Worm (Caenorhabditis elegans) whole organism, late embryonic: ENCODE results near the gene jamp-1.

Source experiments
- K02D7.2 ChIP-seq: sonication (generic microtip); optimal IDR thresholded peaks from 2 replicates; lab custom pipeline; 2017; ENCODE audit warnings: mild to moderate bottlenecking, missing genetic modification characterization, missing compliant biosample characterization
- K09A11.1 ChIP-seq: sonication (generic microtip); optimal IDR thresholded peaks from 2 replicates; lab custom pipeline; 2017; ENCODE audit warnings: antibody characterized with exemption, mild to moderate bottlenecking, missing genetic modification characterization, missing compliant biosample characterization; ENCODE audit not compliant: insufficient read depth
- T23F11.4 ChIP-seq: fragments of 200-800 bp; sonication (Bioruptor generic); optimal IDR thresholded peaks from 2 replicates; lab custom pipeline; 2018; ENCODE audit warnings: mild to moderate bottlenecking, missing genetic modification characterization, missing compliant biosample characterization
- Y22D7AL.16 ChIP-seq: sonication (generic microtip); optimal IDR thresholded peaks from 2 replicates; lab custom pipeline; 2016; ENCODE audit warnings: missing genetic modification characterization, missing compliant biosample characterization
- ahr-1 ChIP-seq: sonication (generic microtip); optimal IDR thresholded peaks from 2 replicates; lab custom pipeline; 2016; ENCODE audit warnings: missing genetic modification characterization, missing compliant biosample characterization
- ama-1 ChIP-seq: fragments of 150-350 bp; optimal IDR thresholded peaks from 2 replicates; lab custom pipeline; 2014
- ceh-14 ChIP-seq: sonication (generic microtip); optimal IDR thresholded peaks from 2 replicates; lab custom pipeline; 2016; ENCODE audit warnings: missing genotype, missing genetic modification characterization, missing compliant biosample characterization
- ceh-18 ChIP-seq: sonication (generic microtip); optimal IDR thresholded peaks from 2 replicates; lab custom pipeline; 2016; ENCODE audit warnings: missing genetic modification characterization, missing compliant biosample characterization
- ceh-19 ChIP-seq: fragments of 200-800 bp; sonication (Bioruptor generic); optimal IDR thresholded peaks from 2 replicates; lab custom pipeline; 2018; ENCODE audit warnings: mild to moderate bottlenecking, missing genetic modification characterization, missing compliant biosample characterization
- ceh-2 ChIP-seq: sonication (generic microtip); optimal IDR thresholded peaks from 2 replicates; lab custom pipeline; 2016; ENCODE audit warnings: missing genotype, missing genetic modification characterization, missing compliant biosample characterization
- ceh-24 ChIP-seq: sonication (generic microtip); optimal IDR thresholded peaks from 2 replicates; lab custom pipeline; 2016; ENCODE audit warnings: mild to moderate bottlenecking, missing genetic modification characterization, missing compliant biosample characterization
- ceh-31 ChIP-seq: sonication (generic microtip); optimal IDR thresholded peaks from 2 replicates; lab custom pipeline; 2016; ENCODE audit warnings: missing genetic modification characterization, missing compliant biosample characterization
- ceh-48 ChIP-seq: sonication (generic microtip); optimal IDR thresholded peaks from 2 replicates; lab custom pipeline; 2016; ENCODE audit warnings: missing genetic modification characterization, inconsistent platforms, missing compliant biosample characterization
- ceh-6 ChIP-seq: fragments of 200-800 bp; sonication (Bioruptor generic); optimal IDR thresholded peaks from 2 replicates; lab custom pipeline; 2018; ENCODE audit warnings: mild to moderate bottlenecking, missing genetic modification characterization, missing compliant biosample characterization
- ceh-9 ChIP-seq: sonication (generic microtip); optimal IDR thresholded peaks from 2 replicates; lab custom pipeline; 2016; ENCODE audit warnings: mild to moderate bottlenecking, missing genetic modification characterization, inconsistent platforms, missing compliant biosample characterization
- che-1 ChIP-seq: sonication (generic microtip); optimal IDR thresholded peaks from 2 replicates; lab custom pipeline; 2016; ENCODE audit warnings: mild to moderate bottlenecking, missing genetic modification characterization, missing compliant biosample characterization
- dmd-4 ChIP-seq: sonication (generic microtip); optimal IDR thresholded peaks from 2 replicates; lab custom pipeline; 2016; ENCODE audit warnings: borderline replicate concordance, missing genetic modification characterization, missing compliant biosample characterization
- dve-1 ChIP-seq: sonication (generic microtip); optimal IDR thresholded peaks from 2 replicates; lab custom pipeline; 2017; ENCODE audit warnings: antibody characterized with exemption, mild to moderate bottlenecking, missing genetic modification characterization, missing compliant biosample characterization
- elt-2 ChIP-seq: sonication (generic microtip); optimal IDR thresholded peaks from 2 replicates; lab custom pipeline; 2016; ENCODE audit warnings: missing genetic modification reagents, missing genetic modification characterization, missing compliant biosample characterization
- elt-4 ChIP-seq: sonication (generic microtip); optimal IDR thresholded peaks from 2 replicates; lab custom pipeline; 2016; ENCODE audit warnings: missing genetic modification characterization, missing compliant biosample characterization
- fax-1 ChIP-seq: sonication (generic microtip); optimal IDR thresholded peaks from 2 replicates; lab custom pipeline; 2016; ENCODE audit warnings: missing genotype, missing genetic modification characterization, missing compliant biosample characterization
- fkh-6 ChIP-seq: sonication (generic microtip); optimal IDR thresholded peaks from 2 replicates; lab custom pipeline; 2016; ENCODE audit warnings: missing genetic modification characterization, missing compliant biosample characterization
- hlh-13 ChIP-seq: fragments of 200-800 bp; sonication (Bioruptor generic); optimal IDR thresholded peaks from 2 replicates; lab custom pipeline; 2018; ENCODE audit warnings: mild to moderate bottlenecking, missing genetic modification characterization, missing compliant biosample characterization
- hlh-15 ChIP-seq: sonication (generic microtip); optimal IDR thresholded peaks from 2 replicates; lab custom pipeline; 2016; ENCODE audit warnings: missing genetic modification characterization, missing compliant biosample characterization
- hlh-6 ChIP-seq: sonication (generic microtip); optimal IDR thresholded peaks from 2 replicates; lab custom pipeline; 2016; ENCODE audit warnings: missing genotype, missing genetic modification characterization, missing compliant biosample characterization
- hlh-8 ChIP-seq: sonication (generic microtip); optimal IDR thresholded peaks from 2 replicates; lab custom pipeline; 2016; ENCODE audit warnings: missing genotype, missing genetic modification characterization, missing compliant biosample characterization
- lin-11 ChIP-seq: fragments of 200-800 bp; sonication (Bioruptor generic); optimal IDR thresholded peaks from 2 replicates; lab custom pipeline; 2018; ENCODE audit warnings: mild to moderate bottlenecking, missing genetic modification characterization, missing compliant biosample characterization
- mec-3 ChIP-seq: sonication (generic microtip); optimal IDR thresholded peaks from 2 replicates; lab custom pipeline; 2016; ENCODE audit warnings: borderline replicate concordance, missing genetic modification characterization, missing compliant biosample characterization
- nfya-1 ChIP-seq: sonication (generic microtip); optimal IDR thresholded peaks from 2 replicates; lab custom pipeline; 2017; ENCODE audit warnings: missing genetic modification characterization, mild to moderate bottlenecking, missing compliant biosample characterization, antibody characterized with exemption, moderate library complexity
- nhr-11 ChIP-seq: fragments of 150-350 bp; optimal IDR thresholded peaks from 2 replicates; lab custom pipeline; 2014; ENCODE audit warnings: missing biosample characterization, missing genetic modification characterization
- nhr-232 ChIP-seq: sonication (generic microtip); optimal IDR thresholded peaks from 2 replicates; lab custom pipeline; 2016; ENCODE audit warnings: missing genetic modification characterization, missing compliant biosample characterization
- odd-2 ChIP-seq: sonication (generic microtip); optimal IDR thresholded peaks from 2 replicates; lab custom pipeline; 2017; ENCODE audit warnings: antibody characterized with exemption, mild to moderate bottlenecking, missing genetic modification characterization, missing compliant biosample characterization
- pag-3 ChIP-seq: sonication (generic microtip); optimal IDR thresholded peaks from 2 replicates; lab custom pipeline; 2016; ENCODE audit warnings: missing compliant biosample characterization, missing genetic modification characterization, borderline replicate concordance
- pax-1 ChIP-seq: fragments of 150-350 bp; optimal IDR thresholded peaks from 2 replicates; lab custom pipeline; 2014; ENCODE audit warnings: missing biosample characterization, missing genetic modification characterization
- pha-2 ChIP-seq: sonication (generic microtip); optimal IDR thresholded peaks from 2 replicates; lab custom pipeline; 2017; ENCODE audit warnings: mild to moderate bottlenecking, missing genetic modification characterization, missing compliant biosample characterization
- pqm-1 ChIP-seq: sonication (generic microtip); optimal IDR thresholded peaks from 2 replicates; lab custom pipeline; 2016; ENCODE audit warnings: missing genetic modification characterization, missing compliant biosample characterization
- syd-9 ChIP-seq: sonication (generic microtip); optimal IDR thresholded peaks from 2 replicates; lab custom pipeline; 2016; ENCODE audit warnings: mild to moderate bottlenecking, missing genetic modification characterization, moderate library complexity, missing compliant biosample characterization
- tbx-2 ChIP-seq: sonication (generic microtip); optimal IDR thresholded peaks from 2 replicates; lab custom pipeline; 2016; ENCODE audit warnings: missing genetic modification characterization, missing compliant biosample characterization
- ttx-3 ChIP-seq: sonication (generic microtip); optimal IDR thresholded peaks from 2 replicates; lab custom pipeline; 2016; ENCODE audit warnings: missing genetic modification reagents, missing genetic modification characterization, missing compliant biosample characterization
- unc-42 ChIP-seq: sonication (generic microtip); optimal IDR thresholded peaks from 2 replicates; lab custom pipeline; 2016; ENCODE audit warnings: missing genotype, missing genetic modification characterization, missing compliant biosample characterization
- unc-55 ChIP-seq: sonication (generic microtip); optimal IDR thresholded peaks from 2 replicates; lab custom pipeline; 2017; ENCODE audit warnings: missing biosample characterization, missing genetic modification reagents, missing genetic modification characterization
- zip-5 ChIP-seq: sonication (generic microtip); optimal IDR thresholded peaks from 2 replicates; lab custom pipeline; 2016; ENCODE audit warnings: missing genetic modification characterization, missing compliant biosample characterization
- ztf-16 ChIP-seq: sonication (generic microtip); optimal IDR thresholded peaks from 2 replicates; lab custom pipeline; 2017; ENCODE audit warnings: missing genetic modification characterization, missing compliant biosample characterization

jamp-1 gene

DNA sequence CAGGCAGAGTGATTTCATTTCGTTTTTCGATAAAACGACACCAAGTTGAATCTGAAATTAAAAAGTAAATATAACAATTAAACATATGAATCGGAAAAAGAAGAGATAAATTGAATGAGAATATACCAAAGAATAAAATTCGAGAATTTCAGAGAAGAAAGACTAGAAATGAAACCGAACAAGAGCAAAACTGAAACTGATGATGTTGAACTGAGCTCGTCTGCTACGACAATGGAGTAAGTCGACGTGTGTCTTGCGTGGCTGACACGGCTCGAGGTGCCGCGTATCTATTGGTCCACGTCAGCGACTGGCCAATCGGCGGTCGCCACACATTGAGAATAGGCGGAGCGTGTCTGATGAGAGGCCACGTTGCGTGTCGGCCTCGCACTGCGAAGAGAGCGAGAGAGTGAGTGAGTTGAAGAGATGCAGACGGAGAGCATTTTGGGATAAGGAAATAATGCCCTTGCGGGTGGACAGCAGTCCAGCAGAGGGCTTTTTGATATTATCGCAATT, 49.5 kb upstream of the jamp-1 start, which contains the start of gene crt-1 (continued):
- TF ChIP-seq ceh-19 (no peak), unc-55 (GFP tag; lab: Kevin White, UChicago) (peak; percentile 83), nhr-232 (tag; lab: Kevin White, UChicago) (no peak), Y22D7AL.16 (no peak), fax-1 (tag; lab: Kevin White, UChicago) (no peak), dmd-4 (tag; lab: Kevin White, UChicago) (no peak), hlh-13 (GFP tag; lab: Kevin White, UChicago) (no peak), ttx-3 (tag; lab: Kevin White, UChicago) (no peak), hlh-6 (tag; lab: Kevin White, UChicago) (no peak), ahr-1 (tag; lab: Kevin White, UChicago) (no peak), mec-3 (tag; lab: Kevin White, UChicago) (no peak), hlh-15 (tag; lab: Kevin White, UChicago) (no peak), ama-1 (lab: Kevin White, UChicago) (peak; percentile 16), nfya-1 (tag; lab: Kevin White, UChicago) (peak; percentile 100), elt-4 (tag; lab: Kevin White, UChicago) (no peak), fkh-6 (tag; lab: Kevin White, UChicago) (no peak), T23F11.4 (GFP tag; lab: Kevin White, UChicago) (no peak), che-1 (tag; lab: Kevin White, UChicago) (no peak), pag-3 (tag; lab: Kevin White, UChicago) (no peak)

ce11 chrV:6099634-6100033, 48.6 kb upstream of the jamp-1 start:
- TF ChIP-seq Y22D7AL.16 (no peak), hlh-8 (tag; lab: Kevin White, UChicago) (no peak), ceh-14 (tag; lab: Kevin White, UChicago) (no peak), hlh-6 (tag; lab: Kevin White, UChicago) (no peak), ceh-31 (tag; lab: Kevin White, UChicago) (no peak), hlh-13 (GFP tag; lab: Kevin White, UChicago) (no peak), ahr-1 (tag; lab: Kevin White, UChicago) (no peak), fax-1 (tag; lab: Kevin White, UChicago) (no peak), K02D7.2 (tag; lab: Kevin White, UChicago) (no peak), ama-1 (lab: Kevin White, UChicago) (no peak), ztf-16 (no peak), odd-2 (tag; lab: Kevin White, UChicago) (no peak), lin-11 (no peak), nhr-11 (tag; lab: Kevin White, UChicago) (no peak), dve-1 (tag; lab: Kevin White, UChicago) (no peak), ceh-24 (tag; lab: Kevin White, UChicago) (no peak)

- peak; percentile 93 for TF ChIP-seq ama-1 (lab: Kevin White, UChicago)
- no peak for TF ChIP-seq hlh-6 (tag; lab: Kevin White, UChicago)
- TF ChIP-seq tbx-2 (tag; lab: Kevin White, UChicago): no peak
- no peak for TF ChIP-seq ceh-6 (GFP tag; lab: Kevin White, UChicago)
- TF ChIP-seq pax-1 (tag; lab: Kevin White, UChicago): no peak
- TF ChIP-seq pha-2: peak; percentile 16
- no peak for TF ChIP-seq ttx-3 (tag; lab: Kevin White, UChicago)
- no peak for TF ChIP-seq ceh-9 (tag; lab: Kevin White, UChicago)
- no peak for TF ChIP-seq pqm-1
- TF ChIP-seq elt-2: peak; percentile 28
- no peak for TF ChIP-seq zip-5
- no peak for TF ChIP-seq ceh-48 (tag; lab: Kevin White, UChicago)
- TF ChIP-seq ceh-18 (tag; lab: Kevin White, UChicago): no peak
- TF ChIP-seq fkh-6 (tag; lab: Kevin White, UChicago): no peak
- TF ChIP-seq K09A11.1: no peak
- no peak for TF ChIP-seq ceh-2 (tag; lab: Kevin White, UChicago)
- TF ChIP-seq unc-42 (tag; lab: Kevin White, UChicago): peak; percentile 16
- TF ChIP-seq syd-9 (tag; lab: Kevin White, UChicago): peak; percentile 1
These were observed 47.7 kb upstream of the jamp-1 start for ce11 chrV:6098755-6099155.
